Worm (Caenorhabditis elegans) whole organism, young adult: ENCODE results near the gene nhr-231.

ENCODE experiments used
- F39B2.1 ChIP-seq: fragments of 200-800 bp; sonication (Bioruptor generic); IDR thresholded peaks from 2 replicates; pipeline ENCODE4 v1.3.6; 2022; ENCODE audit warnings: missing genetic modification reagents, missing genetic modification characterization, missing compliant biosample characterization
- T07F8.4 ChIP-seq: sonication (generic microtip); optimal IDR thresholded peaks from 2 replicates; lab custom pipeline; 2016; ENCODE audit warnings: mild to moderate bottlenecking, missing genetic modification characterization, moderate library complexity, missing compliant biosample characterization
- ama-1 ChIP-seq, 3 experiments: fragments of 150-350 bp in 1 of 3; sonication (generic microtip) in 2 of 3; optimal IDR thresholded peaks; 2 replicates each; lab custom pipeline; 2014 to 2018; ENCODE audit warnings: missing biosample characterization in 2 of 3, missing genetic modification characterization in 2 of 3, missing genetic modification reagents in 2 of 3
- atf-7 ChIP-seq: sonication (generic microtip); optimal IDR thresholded peaks from 2 replicates; lab custom pipeline; 2017; ENCODE audit warnings: mild to moderate bottlenecking, missing genetic modification characterization, missing compliant biosample characterization
- ceh-58 ChIP-seq: fragments of 200-800 bp; sonication (Bioruptor generic); IDR thresholded peaks from 2 replicates; pipeline ENCODE4 v1.3.6; 2022; ENCODE audit warnings: missing genetic modification characterization, missing compliant biosample characterization
- efl-1 ChIP-seq: fragments of 150-350 bp; optimal IDR thresholded peaks from 2 replicates; lab custom pipeline; 2014; ENCODE audit warnings: missing biosample characterization, missing genetic modification reagents, missing genetic modification characterization
- lin-26 ChIP-seq: fragments of 200-800 bp; sonication (Bioruptor generic); IDR thresholded peaks from 2 replicates; pipeline ENCODE4 v1.3.6; 2022; ENCODE audit warnings: missing genetic modification reagents, missing genetic modification characterization, missing compliant biosample characterization
- mcd-1 ChIP-seq: fragments of 200-800 bp; sonication (Bioruptor generic); IDR thresholded peaks from 2 replicates; pipeline ENCODE4 v1.3.6; 2022; ENCODE audit warnings: missing genetic modification reagents, missing genetic modification characterization, missing compliant biosample characterization
- nhr-179 ChIP-seq: sonication (generic microtip); optimal IDR thresholded peaks from 2 replicates; lab custom pipeline; 2016; ENCODE audit warnings: mild to moderate bottlenecking, missing genetic modification characterization, missing compliant biosample characterization
- pha-4 ChIP-seq: fragments of 150-350 bp; sonication (generic microtip); optimal IDR thresholded peaks from 2 replicates; lab custom pipeline; 2014; ENCODE audit warnings: missing biosample characterization, missing genetic modification reagents, missing genetic modification characterization
- unc-130 ChIP-seq: sonication (generic microtip); optimal IDR thresholded peaks from 2 replicates; lab custom pipeline; 2016; ENCODE audit warnings: missing genetic modification reagents, missing genetic modification characterization, missing compliant biosample characterization
- ztf-22 ChIP-seq: fragments of 200-800 bp; sonication (Bioruptor generic); optimal IDR thresholded peaks from 2 replicates; lab custom pipeline; 2018; ENCODE audit warnings: mild to moderate bottlenecking, missing genetic modification characterization, moderate library complexity, missing compliant biosample characterization

ce11 chrV:18837125-18837524, 46.4 kb downstream of the nhr-231 start, which contains the start of gene cyp-33D3:
- TF ChIP-seq efl-1 (no peak), ceh-58 (GFP tag; lab: Robert Waterston, UW) (no peak), unc-130 (GFP tag; lab: Kevin White, UChicago) (no peak), ztf-22 (no peak), lin-26 (no peak), atf-7 (tag; lab: Kevin White, UChicago) (no peak), F39B2.1 (GFP tag; lab: Robert Waterston, UW) (no peak), mcd-1 (GFP tag; lab: Robert Waterston, UW) (no peak), T07F8.4 (tag; lab: Kevin White, UChicago) (no peak), ama-1 (optimal IDR thresholded peaks at IDR 0.05; lab: Kevin White, UChicago) (no peak), ama-1 (GFP tag; optimal IDR thresholded peaks at IDR 0.05; lab: Kevin White, UChicago) (no peak), nhr-179 (tag; lab: Kevin White, UChicago) (no peak), pha-4 (tag; lab: Kevin White, UChicago) (no peak)
